Fruit fly (Drosophila melanogaster) whole organism, prepupa: ENCODE results near the gene CG9932.
A peak's percentile ranks its signal among the peaks of the same experiment; 100 is the strongest.

Experiments used
- Blimp-1 ChIP-seq: fragments of 200-800 bp; sonication (Bioruptor generic); optimal IDR thresholded peaks from 3 replicates; lab custom pipeline; 2017; ENCODE audit warnings: missing biosample characterization, missing genetic modification characterization, mild to moderate bottlenecking, moderate library complexity, missing genetic modification reagents
- CG10631 ChIP-seq: fragments of 200-800 bp; sonication (Bioruptor generic); optimal IDR thresholded peaks from 2 replicates; lab custom pipeline; 2016; ENCODE audit warnings: missing biosample characterization, missing genetic modification characterization
- CG3032 ChIP-seq: fragments of 200-800 bp; optimal IDR thresholded peaks from 2 replicates; lab custom pipeline; 2019; ENCODE audit warnings: missing biosample characterization, mild to moderate bottlenecking, missing genetic modification characterization, moderate library complexity
- CG31627 ChIP-seq: fragments of 200-800 bp; sonication (Bioruptor generic); optimal IDR thresholded peaks from 3 replicates; lab custom pipeline; 2016; ENCODE audit warnings: missing biosample characterization, missing genetic modification characterization
- CG34406 ChIP-seq: fragments of 200-800 bp; sonication (Bioruptor generic); optimal IDR thresholded peaks from 3 replicates; lab custom pipeline; 2016; ENCODE audit warnings: missing biosample characterization, missing genetic modification characterization
- CG3919 ChIP-seq: fragments of 200-800 bp; sonication (Bioruptor generic); optimal IDR thresholded peaks from 3 replicates; lab custom pipeline; 2016; ENCODE audit warnings: missing biosample characterization, missing genetic modification characterization
- CG6163 ChIP-seq: fragments of 200-800 bp; sonication (Bioruptor generic); IDR thresholded peaks from 3 replicates; pipeline ENCODE4 v1.3.6; 2022; ENCODE audit warnings: missing biosample characterization, missing genetic modification characterization
- CG6276 ChIP-seq: fragments of 200-800 bp; sonication (Bioruptor generic); optimal IDR thresholded peaks from 2 replicates; lab custom pipeline; 2017; ENCODE audit warnings: missing biosample characterization, mild to moderate bottlenecking, missing genetic modification characterization
- CG6792 ChIP-seq: fragments of 200-800 bp; sonication (Bioruptor generic); optimal IDR thresholded peaks from 3 replicates; lab custom pipeline; 2016; ENCODE audit warnings: missing biosample characterization, missing genetic modification characterization
- CG6808 ChIP-seq: fragments of 200-800 bp; sonication (Bioruptor generic); optimal IDR thresholded peaks from 3 replicates; lab custom pipeline; 2017; ENCODE audit warnings: missing biosample characterization, missing genetic modification characterization, mild to moderate bottlenecking, moderate library complexity, missing genetic modification reagents
- CG6854 ChIP-seq: fragments of 200-800 bp; sonication (Bioruptor generic); optimal IDR thresholded peaks from 2 replicates; lab custom pipeline; 2017; ENCODE audit warnings: missing biosample characterization, mild to moderate bottlenecking, missing genetic modification characterization
- CG7368 ChIP-seq: fragments of 200-800 bp; sonication (Bioruptor generic); optimal IDR thresholded peaks from 3 replicates; lab custom pipeline; 2016; ENCODE audit warnings: missing biosample characterization, missing genetic modification characterization
- CG8119 ChIP-seq: fragments of 200-800 bp; sonication (Bioruptor generic); IDR thresholded peaks from 3 replicates; pipeline ENCODE4 v1.3.6; 2022; ENCODE audit warnings: missing biosample characterization, missing genetic modification characterization
- CG8319 ChIP-seq: fragments of 200-800 bp; sonication (Bioruptor generic); optimal IDR thresholded peaks from 3 replicates; lab custom pipeline; 2016; ENCODE audit warnings: missing biosample characterization, missing genetic modification characterization
- CG8632 ChIP-seq: fragments of 200-800 bp; sonication (Bioruptor generic); optimal IDR thresholded peaks from 3 replicates; lab custom pipeline; 2016; ENCODE audit warnings: missing biosample characterization, missing genetic modification characterization
- CG9139 ChIP-seq: fragments of 200-800 bp; sonication (Bioruptor generic); optimal IDR thresholded peaks from 3 replicates; lab custom pipeline; 2017; ENCODE audit warnings: missing biosample characterization, mild to moderate bottlenecking, missing genetic modification characterization
- Eip75B ChIP-seq: fragments of 200-800 bp; sonication (Bioruptor generic); optimal IDR thresholded peaks from 3 replicates; lab custom pipeline; 2016; ENCODE audit warnings: missing biosample characterization, missing genetic modification characterization
- Eip78C ChIP-seq: fragments of 200-800 bp; sonication (Bioruptor generic); peaks from one replicate; lab custom pipeline; 2016; ENCODE audit warnings: missing biosample characterization, missing genetic modification characterization
- Eip93F ChIP-seq: fragments of 200-800 bp; sonication (Bioruptor generic); optimal IDR thresholded peaks from 2 replicates; lab custom pipeline; 2016; ENCODE audit warnings: missing biosample characterization, mild to moderate bottlenecking, missing genetic modification characterization
- Ets21C ChIP-seq: fragments of 200-800 bp; sonication (Bioruptor generic); optimal IDR thresholded peaks from 3 replicates; lab custom pipeline; 2016; ENCODE audit warnings: missing biosample characterization, missing genetic modification characterization
- Ets96B ChIP-seq: fragments of 200-800 bp; optimal IDR thresholded peaks from 2 replicates; lab custom pipeline; 2019; ENCODE audit warnings: missing biosample characterization, mild to moderate bottlenecking, missing genetic modification characterization, moderate library complexity
- Gug ChIP-seq: fragments of 200-800 bp; sonication (Bioruptor generic); IDR thresholded peaks from 2 replicates; pipeline ENCODE4 v1.3.6; 2022; ENCODE audit warnings: missing biosample characterization, missing genetic modification characterization
- Hr38 ChIP-seq: sonication (Bioruptor generic); optimal IDR thresholded peaks from 2 replicates; lab custom pipeline; 2016; ENCODE audit warnings: missing biosample characterization, missing genetic modification characterization
- Hr39 ChIP-seq: fragments of 200-800 bp; sonication (Bioruptor generic); optimal IDR thresholded peaks from 2 replicates; lab custom pipeline; 2016; ENCODE audit warnings: missing biosample characterization, missing genetic modification characterization
- Hr4 ChIP-seq: fragments of 200-800 bp; sonication (Bioruptor generic); optimal IDR thresholded peaks from 3 replicates; lab custom pipeline; 2016; ENCODE audit warnings: missing biosample characterization, missing genetic modification characterization
- Lpt ChIP-seq: fragments of 200-800 bp; sonication (Bioruptor generic); optimal IDR thresholded peaks from 3 replicates; lab custom pipeline; 2016; ENCODE audit warnings: missing biosample characterization, missing genetic modification characterization
- Met ChIP-seq: fragments of 200-800 bp; sonication (Bioruptor generic); optimal IDR thresholded peaks from 3 replicates; lab custom pipeline; 2016; ENCODE audit warnings: missing biosample characterization, missing genetic modification characterization
- OdsH ChIP-seq: fragments of 200-800 bp; sonication (Bioruptor generic); optimal IDR thresholded peaks from 3 replicates; lab custom pipeline; 2016; ENCODE audit warnings: missing biosample characterization, missing genetic modification characterization
- Smox ChIP-seq: fragments of 200-800 bp; sonication (Bioruptor generic); optimal IDR thresholded peaks from 3 replicates; lab custom pipeline; 2016; ENCODE audit warnings: missing biosample characterization, missing genetic modification characterization
- Sox102F ChIP-seq: fragments of 200-800 bp; sonication (Bioruptor generic); optimal IDR thresholded peaks from 2 replicates; lab custom pipeline; 2016; ENCODE audit warnings: missing biosample characterization, mild to moderate bottlenecking, missing genetic modification characterization
- Sox14 ChIP-seq: fragments of 200-800 bp; sonication (Bioruptor generic); optimal IDR thresholded peaks from 3 replicates; lab custom pipeline; 2016; ENCODE audit warnings: missing biosample characterization, missing genetic modification characterization
- Sox15 ChIP-seq: fragments of 200-800 bp; sonication (Bioruptor generic); optimal IDR thresholded peaks from 3 replicates; lab custom pipeline; 2016; ENCODE audit warnings: missing biosample characterization, missing genetic modification characterization
- achi ChIP-seq: fragments of 200-800 bp; sonication (Bioruptor generic); optimal IDR thresholded peaks from 3 replicates; lab custom pipeline; 2016; ENCODE audit warnings: missing biosample characterization, missing genetic modification characterization
- acj6 ChIP-seq: fragments of 200-800 bp; sonication (Bioruptor generic); optimal IDR thresholded peaks from 3 replicates; lab custom pipeline; 2016; ENCODE audit warnings: missing biosample characterization, missing genetic modification characterization
- cyc ChIP-seq: fragments of 200-800 bp; sonication (Bioruptor generic); optimal IDR thresholded peaks from 3 replicates; lab custom pipeline; 2016; ENCODE audit warnings: missing biosample characterization, missing genetic modification characterization
- dac ChIP-seq: fragments of 200-800 bp; sonication (Bioruptor generic); optimal IDR thresholded peaks from 2 replicates; lab custom pipeline; 2017; ENCODE audit warnings: missing biosample characterization, mild to moderate bottlenecking, missing genetic modification characterization
- dsx ChIP-seq: fragments of 200-800 bp; optimal IDR thresholded peaks from 3 replicates; lab custom pipeline; 2019; ENCODE audit warnings: missing biosample characterization, mild to moderate bottlenecking, missing genetic modification characterization, moderate library complexity; ENCODE audit not compliant: poor library complexity, severe bottlenecking
- eg ChIP-seq: fragments of 200-800 bp; sonication (Bioruptor generic); IDR thresholded peaks from 3 replicates; pipeline ENCODE4 v1.3.6; 2022; ENCODE audit warnings: missing biosample characterization, missing genetic modification characterization
- esn ChIP-seq: fragments of 200-800 bp; sonication (Bioruptor generic); optimal IDR thresholded peaks from 2 replicates; lab custom pipeline; 2016; ENCODE audit warnings: missing biosample characterization, mild to moderate bottlenecking, missing genetic modification characterization, moderate library complexity
- fd59A ChIP-seq: fragments of 200-800 bp; sonication (Bioruptor generic); optimal IDR thresholded peaks from 2 replicates; lab custom pipeline; 2017; ENCODE audit warnings: missing biosample characterization, mild to moderate bottlenecking, missing genetic modification characterization, missing genetic modification reagents
- fd85E ChIP-seq: fragments of 200-800 bp; sonication (Bioruptor generic); optimal IDR thresholded peaks from 3 replicates; lab custom pipeline; 2016; ENCODE audit warnings: missing biosample characterization, missing genetic modification characterization
- fkh ChIP-seq: fragments of 200-800 bp; sonication (Bioruptor generic); optimal IDR thresholded peaks from 3 replicates; lab custom pipeline; 2017; ENCODE audit warnings: missing biosample characterization, mild to moderate bottlenecking, missing genetic modification characterization, moderate library complexity
- ss ChIP-seq, 2 experiments: fragments of 200-800 bp; sonication (Bioruptor generic); optimal IDR thresholded peaks; 2 replicates in 1 of 2; 3 replicates in 1 of 2; lab custom pipeline; 2017 to 2018; ENCODE audit warnings: mild to moderate bottlenecking in 2 of 2, missing biosample characterization in 2 of 2, missing genetic modification characterization in 2 of 2, moderate library complexity in 1 of 2
- svp ChIP-seq: fragments of 200-800 bp; sonication (Bioruptor generic); peaks from one replicate; lab custom pipeline; 2016; ENCODE audit warnings: missing biosample characterization, missing genetic modification characterization
- vri ChIP-seq: fragments of 200-800 bp; sonication (Bioruptor generic); optimal IDR thresholded peaks from 3 replicates; lab custom pipeline; 2016; ENCODE audit warnings: missing biosample characterization, mild to moderate bottlenecking, missing genetic modification characterization

The CG9932 gene

DNA sequence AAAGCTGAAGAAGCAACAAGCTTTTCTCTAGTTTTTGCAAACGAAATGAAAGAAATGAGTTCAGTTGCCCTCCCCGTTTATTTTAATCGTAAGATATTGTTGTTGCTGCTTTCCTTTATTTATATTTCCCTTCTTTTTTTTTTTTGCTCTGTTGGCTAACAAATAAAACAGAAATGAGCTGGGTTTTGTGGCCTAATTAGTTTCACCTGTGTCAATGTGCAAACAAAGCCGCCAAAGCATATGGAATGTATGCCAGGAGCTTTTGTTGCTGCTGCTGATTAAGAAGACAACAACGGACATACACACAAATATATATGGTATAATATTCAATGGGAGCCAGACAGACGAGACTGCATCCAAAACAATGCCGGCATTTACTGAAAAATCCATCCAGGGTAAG is 22.2 kb upstream of the CG9932 start:
- TF ChIP-seq achi (GFP tag; lab: Kevin White, UChicago) = no peak
- TF ChIP-seq vri = peak; percentile 49
- TF ChIP-seq esn = peak; percentile 5
- peak; percentile 32 for TF ChIP-seq svp (GFP tag; lab: Kevin White, UChicago)
- peak; percentile 75 for TF ChIP-seq fkh (GFP tag; lab: Kevin White, UChicago)
- no peak for TF ChIP-seq fd59A (GFP tag; lab: Kevin White, UChicago)
- TF ChIP-seq, all 60 proteins: peak for 4

DNA sequence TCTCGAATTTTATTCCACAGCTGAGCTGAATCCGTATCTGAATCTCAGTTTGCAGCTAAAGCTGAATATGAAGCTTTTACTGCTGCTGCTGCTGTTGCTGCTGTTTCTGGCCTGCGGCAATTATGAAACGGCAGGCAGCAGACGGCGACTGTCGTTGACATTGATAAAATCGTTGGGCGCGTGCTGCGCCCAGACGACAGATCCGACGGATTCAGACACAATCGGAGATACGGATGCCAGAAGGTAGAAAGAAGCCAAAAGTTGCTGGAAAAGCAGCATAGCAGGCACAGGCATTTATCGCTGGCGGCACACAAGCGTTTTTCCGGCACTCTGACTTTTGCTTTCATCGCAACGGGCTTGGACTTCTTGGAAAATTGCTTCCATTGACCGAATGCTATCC is 19.5 kb upstream of the CG9932 start:
- TF ChIP-seq Sox15 (GFP tag; lab: Kevin White, UChicago) (no peak), Sox102F (GFP tag; lab: Kevin White, UChicago) (no peak), Gug (GFP tag; lab: Robert Waterston, UW) (no peak), Hr38 (no peak), CG6854 (GFP tag; lab: Kevin White, UChicago) (no peak), CG6276 (GFP tag; lab: Kevin White, UChicago) (no peak), svp (GFP tag; lab: Kevin White, UChicago) (peak; percentile 58)

DNA sequence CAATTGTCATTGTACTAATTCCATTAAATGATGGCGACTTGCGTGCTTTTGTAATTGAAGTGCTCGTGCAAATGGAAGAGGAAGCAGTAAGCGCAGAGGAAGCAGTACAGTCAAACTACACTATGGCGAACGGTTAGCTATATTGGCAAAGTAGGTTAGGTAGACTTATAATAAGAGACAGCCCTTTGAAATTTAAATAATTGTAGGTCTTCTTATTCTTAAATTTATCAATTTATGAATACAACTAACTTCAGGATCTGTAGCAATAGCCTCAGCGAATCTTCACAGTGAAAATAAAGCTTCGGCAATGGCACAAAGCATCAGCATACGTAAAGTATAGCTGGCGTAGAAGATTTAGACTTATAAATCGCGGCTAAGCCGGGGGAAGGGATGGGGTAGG is 14.4 kb upstream of the CG9932 start:
- TF ChIP-seq Eip93F (GFP tag; lab: Kevin White, UChicago) (no peak), Blimp-1 (GFP tag; lab: Kevin White, UChicago) (no peak), dsx (GFP tag; lab: Kevin White, UChicago) (no peak), OdsH (GFP tag; lab: Kevin White, UChicago) (no peak), CG6163 (peak; percentile 44; the same call in 1 of the 3 replicates), CG6854 (GFP tag; lab: Kevin White, UChicago) (no peak), CG8119 (GFP tag; lab: Robert Waterston, UW) (peak; percentile 42; the same call in 2 of the 3 replicates), Ets96B (tag; lab: Kevin White, UChicago) (no peak), CG6808 (GFP tag; lab: Kevin White, UChicago) (no peak), fkh (GFP tag; lab: Kevin White, UChicago) (no peak), fd59A (GFP tag; lab: Kevin White, UChicago) (no peak), Hr4 (GFP tag; lab: Kevin White, UChicago) (no peak), CG10631 (GFP tag; lab: Kevin White, UChicago) (peak; percentile 1), CG31627 (GFP tag; lab: Kevin White, UChicago) (no peak), CG3919 (GFP tag; lab: Kevin White, UChicago) (no peak), eg (GFP tag; lab: Robert Waterston, UW) (peak; percentile 53; the same call in 2 of the 3 replicates), fd85E (no peak), acj6 (no peak), Met (no peak), Sox14 (GFP tag; lab: Kevin White, UChicago) (peak; percentile 19)

DNA sequence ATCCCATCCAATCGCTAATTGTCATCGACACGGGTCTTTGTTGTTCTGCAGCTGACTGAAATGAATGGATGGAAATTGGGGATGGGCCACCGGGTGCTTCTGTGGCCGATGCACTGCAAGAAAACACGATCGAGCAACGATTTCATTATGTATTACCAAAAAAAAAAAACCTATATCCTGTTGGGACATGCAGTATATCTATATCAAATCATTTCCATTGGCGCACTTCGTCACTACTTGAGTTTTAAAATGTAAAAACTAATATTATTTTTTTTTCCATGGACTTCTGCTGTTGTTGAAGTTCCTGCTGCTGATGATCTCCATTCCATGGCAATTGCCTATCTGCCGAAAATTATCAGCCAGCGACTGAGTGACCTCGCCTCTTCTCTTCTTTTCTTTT is 13.9 kb upstream of the CG9932 start:
- no peak for TF ChIP-seq Blimp-1 (GFP tag; lab: Kevin White, UChicago)
- no peak for TF ChIP-seq CG8319
- peak; percentile 43 for TF ChIP-seq Smox (GFP tag; lab: Kevin White, UChicago)
- no peak for TF ChIP-seq CG8632 (GFP tag; lab: Kevin White, UChicago)
- TF ChIP-seq Eip75B (GFP tag; lab: Kevin White, UChicago) = peak; percentile 13
- peak; percentile 41 for TF ChIP-seq cyc (GFP tag; lab: Kevin White, UChicago)
- peak; percentile 14 for TF ChIP-seq CG6792 (GFP tag; lab: Kevin White, UChicago)
- peak; percentile 58 for TF ChIP-seq acj6
- TF ChIP-seq Ets21C (GFP tag; lab: Kevin White, UChicago) = peak; percentile 23
- TF ChIP-seq fkh (GFP tag; lab: Kevin White, UChicago) = no peak
- TF ChIP-seq ss (GFP tag; optimal IDR thresholded peaks at IDR 0.05; lab: Kevin White, UChicago) = no peak
- TF ChIP-seq esn = peak; percentile 63
- peak; percentile 57 for TF ChIP-seq Hr39 (GFP tag; lab: Kevin White, UChicago)
- no peak for TF ChIP-seq CG9139 (GFP tag; lab: Kevin White, UChicago)
- no peak for TF ChIP-seq dsx (GFP tag; lab: Kevin White, UChicago)
- TF ChIP-seq Sox102F (GFP tag; lab: Kevin White, UChicago) = peak; percentile 52
- TF ChIP-seq CG3032 (tag; lab: Kevin White, UChicago) = no peak
- peak; percentile 76 for TF ChIP-seq CG6163
- peak; percentile 56 for TF ChIP-seq CG31627 (GFP tag; lab: Kevin White, UChicago)
- TF ChIP-seq CG3919 (GFP tag; lab: Kevin White, UChicago) = peak; percentile 32
- no peak for TF ChIP-seq CG8119 (GFP tag; lab: Robert Waterston, UW)
- TF ChIP-seq Lpt = no peak
- no peak for TF ChIP-seq CG6276 (GFP tag; lab: Kevin White, UChicago)
- TF ChIP-seq CG7368 (GFP tag; lab: Kevin White, UChicago) = no peak
- no peak for TF ChIP-seq Ets96B (tag; lab: Kevin White, UChicago)
- TF ChIP-seq dac (GFP tag; lab: Kevin White, UChicago) = no peak
- TF ChIP-seq Eip78C (GFP tag; lab: Kevin White, UChicago) = peak; percentile 66
- peak; percentile 19 for TF ChIP-seq CG34406 (GFP tag; lab: Kevin White, UChicago)
